Fruit fly (Drosophila melanogaster): Measurements from ENCODE around the gene CG42460.
"Not testable (repeated sequence)": the region's sequence is repeated elsewhere in the genome, so short reads cannot be mapped to it uniquely, and the experiment has no call there.

CG42460 gene

DNA sequence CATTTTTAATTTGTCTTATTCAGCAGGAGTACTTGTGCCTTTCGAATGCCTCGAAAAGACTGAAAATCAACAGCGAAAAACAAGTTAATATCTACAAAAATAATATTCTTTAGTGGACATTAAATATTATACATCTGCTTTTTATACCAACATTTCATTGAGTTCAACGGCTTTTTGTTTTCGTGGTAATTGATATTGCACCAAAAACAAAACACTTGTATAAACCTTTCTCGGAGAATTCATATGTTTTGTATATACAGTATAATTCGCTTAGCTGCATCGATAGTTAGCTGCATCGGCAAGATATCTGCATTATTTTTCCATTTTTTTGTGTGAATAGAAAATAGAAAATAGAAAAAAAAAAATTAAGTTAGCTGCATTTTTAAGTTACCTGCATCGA lies at the start of gene CG42460:
Gene CG42460, minus strand, starts transcription at position 101 of the 400 bp plus-strand sequence.
- not testable (repeated sequence) for TF ChIP-seq CG17801 (GFP tag; optimal IDR thresholded peaks at IDR 0.05; ENCODE audit: partially characterized antibody)

DNA sequence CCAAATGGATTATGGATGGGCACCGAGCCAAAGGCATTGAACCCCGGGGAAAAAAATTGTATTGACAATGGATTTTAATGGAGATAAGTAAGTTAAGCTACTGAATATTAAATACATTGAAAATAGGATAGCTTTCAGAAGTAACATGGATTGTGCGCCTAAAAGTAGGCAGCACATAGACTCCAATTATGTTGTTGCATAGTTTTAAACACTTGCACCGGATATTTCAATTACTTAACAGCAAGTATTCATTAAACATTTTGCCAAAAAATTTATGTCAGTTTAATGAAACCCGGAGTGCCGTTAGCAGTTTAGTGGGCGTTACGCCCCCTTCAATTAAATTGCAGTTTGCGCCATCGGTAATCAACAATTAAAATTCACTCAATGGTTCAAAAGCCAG lies 49.8 kb upstream of the CG42460 start:
- TF ChIP-seq CG17801 (GFP tag; optimal IDR thresholded peaks at IDR 0.05; ENCODE audit: partially characterized antibody), result no peak

DNA sequence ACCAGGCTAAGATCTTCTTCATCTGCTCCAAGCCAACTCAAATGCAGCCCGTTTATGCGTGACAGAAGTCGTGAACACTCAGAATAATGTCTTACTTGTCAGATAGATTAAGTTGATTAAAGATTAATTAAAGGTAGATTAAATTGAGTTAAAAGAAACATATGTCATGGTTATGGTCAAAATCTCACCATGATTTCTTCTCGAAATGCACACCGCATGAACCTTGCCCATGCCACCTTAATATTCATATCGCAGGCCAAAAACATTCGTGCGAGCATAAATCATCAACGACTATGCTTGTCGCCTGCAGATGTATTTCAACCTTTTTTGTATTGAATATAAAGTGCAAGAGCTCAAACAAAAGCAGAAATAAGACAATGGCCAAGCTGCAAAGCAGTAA lies 48.8 kb upstream of the CG42460 start:
- TF ChIP-seq CG17801 (GFP tag; optimal IDR thresholded peaks at IDR 0.05; ENCODE audit: partially characterized antibody), result no peak

DNA sequence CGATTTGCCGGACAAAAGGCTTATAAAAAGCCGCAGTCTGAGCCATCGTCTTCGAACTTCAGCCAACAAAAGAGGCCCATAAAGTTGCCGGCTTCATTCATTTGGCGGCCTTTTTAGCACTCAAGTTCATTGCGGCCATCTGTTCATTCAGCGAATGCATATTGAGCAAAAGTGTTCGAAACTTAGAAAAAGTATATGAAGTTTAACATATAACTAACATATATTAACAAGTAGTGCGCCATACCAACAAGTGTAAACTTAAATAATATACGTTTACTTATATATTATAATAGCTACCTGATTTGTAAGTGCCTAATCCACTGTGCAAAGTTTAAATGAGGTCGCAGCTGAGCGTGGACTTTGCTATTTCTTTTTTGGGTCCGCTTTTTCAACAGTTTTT lies 48.1 kb upstream of the CG42460 start:
- no peak for TF ChIP-seq CG17801 (GFP tag; optimal IDR thresholded peaks at IDR 0.05; ENCODE audit: partially characterized antibody)

DNA sequence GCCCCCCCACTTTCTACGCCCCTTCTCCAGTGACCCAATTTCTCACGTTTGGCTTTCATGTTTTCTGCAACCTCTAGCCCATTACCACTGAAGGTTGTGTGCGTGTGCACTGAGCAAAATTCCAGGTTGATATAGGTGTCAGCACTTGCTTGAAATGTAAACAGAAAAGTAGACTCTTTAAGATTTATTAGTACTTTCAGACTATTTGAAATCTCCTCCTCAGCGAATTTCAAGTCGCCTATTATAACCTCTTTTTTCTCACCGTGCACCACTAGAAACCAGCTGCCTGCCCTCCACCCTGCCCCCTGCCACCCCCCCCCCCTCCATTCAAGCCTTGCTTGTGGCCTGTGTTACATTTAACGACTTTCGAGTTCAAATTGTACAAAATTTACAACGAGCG lies 46.8 kb upstream of the CG42460 start:
- TF ChIP-seq CG17801 (GFP tag; optimal IDR thresholded peaks at IDR 0.05; ENCODE audit: partially characterized antibody), result no peak

DNA sequence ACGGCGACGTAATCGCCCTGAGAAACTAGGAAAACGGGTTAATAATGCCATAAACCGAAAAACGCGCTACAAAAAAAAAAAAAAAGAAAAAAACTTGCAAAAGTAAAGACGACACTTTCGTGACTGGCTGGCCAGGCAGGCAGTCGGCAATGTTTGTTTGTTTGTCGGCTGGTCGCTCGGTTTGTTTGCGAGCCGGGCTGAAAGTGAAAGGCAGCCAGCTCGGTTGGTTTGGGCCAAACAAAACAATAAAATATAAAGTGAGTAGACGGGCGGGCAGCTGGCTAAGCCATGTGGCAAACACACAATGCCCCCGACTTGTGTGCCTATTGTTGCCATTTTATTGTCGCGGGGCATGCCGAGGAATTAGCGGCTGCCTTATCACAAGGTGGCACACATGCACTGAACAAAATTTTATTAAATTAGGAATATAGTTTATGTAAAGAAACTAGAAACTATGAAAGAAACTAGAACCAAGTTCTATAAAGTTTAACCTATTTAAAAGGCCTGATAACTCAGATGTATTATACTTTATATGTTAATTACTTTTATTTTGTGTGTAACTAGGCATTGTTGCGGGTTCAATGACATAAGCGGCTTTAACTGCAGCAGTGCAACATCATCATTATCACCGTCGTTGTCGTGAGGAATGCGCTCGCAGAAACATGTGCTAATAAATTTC lies 40.3 kb upstream of the CG42460 start:
- TF ChIP-seq CG17801 (GFP tag; optimal IDR thresholded peaks at IDR 0.05; ENCODE audit: partially characterized antibody), result no peak

DNA sequence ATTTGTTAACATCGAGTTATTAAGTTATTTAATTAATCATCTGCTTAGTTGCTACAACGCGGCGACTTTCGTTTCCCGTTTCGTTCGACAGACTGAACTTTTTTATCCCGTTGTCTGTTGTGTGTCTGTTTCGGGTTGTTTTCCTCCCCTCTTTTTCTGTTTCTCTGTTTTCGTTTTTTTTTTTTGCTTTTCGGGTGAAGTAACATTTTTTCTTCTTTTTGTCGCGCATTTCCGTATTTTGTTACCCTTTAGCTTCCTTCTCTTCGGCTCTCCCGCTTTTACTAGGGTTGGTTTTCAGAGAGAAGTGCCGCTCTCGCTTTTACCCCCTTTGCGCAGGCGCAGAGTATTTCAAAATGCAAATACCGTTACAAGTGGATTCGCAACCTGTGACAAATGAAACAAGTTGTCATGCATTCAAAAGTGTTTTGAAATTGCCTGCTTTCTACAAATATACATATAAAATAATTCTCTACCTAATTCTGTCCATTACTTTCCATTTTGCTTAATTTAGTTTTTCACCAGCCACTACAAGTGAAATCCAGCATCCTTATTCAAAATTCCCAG lies 38.5 kb upstream of the CG42460 start, which contains the start of gene Pgant2:
Gene Pgant2, minus strand, starts transcription at position 51 of the 564 bp plus-strand sequence.
- no peak for TF ChIP-seq CG17801 (GFP tag; optimal IDR thresholded peaks at IDR 0.05; ENCODE audit: partially characterized antibody)

DNA sequence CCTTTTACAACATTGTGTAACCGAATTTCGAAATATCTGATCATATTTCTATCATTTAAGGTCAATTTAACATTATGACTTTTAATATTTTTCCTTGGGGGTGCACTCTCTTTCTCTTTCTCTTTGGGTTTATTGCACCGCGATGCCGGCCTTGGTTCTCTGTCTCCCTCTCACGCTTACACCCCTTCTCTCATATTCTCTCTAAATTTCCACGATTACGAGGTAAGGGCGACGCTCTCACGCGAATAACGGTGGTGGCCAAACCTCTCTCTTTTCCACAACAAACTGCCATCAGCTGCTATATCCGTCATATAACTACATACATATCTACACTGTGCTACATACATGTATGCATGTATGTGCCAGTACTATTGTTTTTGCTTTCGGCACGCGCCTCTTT lies 37.7 kb upstream of the CG42460 start:
- no peak for TF ChIP-seq CG17801 (GFP tag; optimal IDR thresholded peaks at IDR 0.05; ENCODE audit: partially characterized antibody)

DNA sequence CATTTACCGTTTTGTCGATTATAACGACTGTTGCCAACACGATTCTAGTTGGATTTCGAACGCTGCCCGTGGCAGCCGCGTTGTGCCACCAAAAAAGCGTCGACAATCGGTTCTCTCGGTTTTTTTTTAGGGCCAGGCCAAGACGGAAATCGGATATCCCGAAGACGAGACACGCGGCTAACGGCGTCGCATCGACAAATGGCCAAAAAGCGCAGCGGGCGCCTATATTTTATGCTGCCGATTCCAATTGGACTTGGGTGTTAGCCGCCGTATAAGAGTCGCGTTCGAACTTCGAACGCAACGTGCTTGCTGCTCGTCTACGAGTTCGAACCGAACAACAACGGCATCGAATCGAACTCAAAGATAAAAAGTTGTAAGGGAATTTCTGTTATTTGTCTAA lies 34.5 kb upstream of the CG42460 start:
- TF ChIP-seq CG17801 (GFP tag; optimal IDR thresholded peaks at IDR 0.05; ENCODE audit: partially characterized antibody), result no peak

DNA sequence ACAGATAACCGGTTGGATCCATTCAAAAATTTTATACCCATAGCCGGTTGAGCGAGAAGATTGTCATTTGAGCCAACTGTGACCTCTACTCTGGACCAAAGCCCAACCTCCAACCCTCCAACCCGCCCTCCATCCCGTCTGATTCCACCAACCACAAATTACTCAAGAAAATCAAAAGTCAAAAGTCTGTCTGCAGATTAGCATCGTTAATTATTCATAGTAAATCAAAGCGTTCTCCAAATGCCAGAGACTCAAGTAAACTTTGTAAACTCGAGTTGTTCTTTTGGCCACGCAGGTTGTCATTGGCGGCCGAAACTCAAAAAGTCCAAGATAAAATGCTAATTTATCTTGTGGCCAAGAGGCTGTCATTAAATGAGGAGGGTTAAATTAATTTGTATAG lies 29.3 kb upstream of the CG42460 start:
- TF ChIP-seq CG17801 (GFP tag; optimal IDR thresholded peaks at IDR 0.05; ENCODE audit: partially characterized antibody), result no peak

DNA sequence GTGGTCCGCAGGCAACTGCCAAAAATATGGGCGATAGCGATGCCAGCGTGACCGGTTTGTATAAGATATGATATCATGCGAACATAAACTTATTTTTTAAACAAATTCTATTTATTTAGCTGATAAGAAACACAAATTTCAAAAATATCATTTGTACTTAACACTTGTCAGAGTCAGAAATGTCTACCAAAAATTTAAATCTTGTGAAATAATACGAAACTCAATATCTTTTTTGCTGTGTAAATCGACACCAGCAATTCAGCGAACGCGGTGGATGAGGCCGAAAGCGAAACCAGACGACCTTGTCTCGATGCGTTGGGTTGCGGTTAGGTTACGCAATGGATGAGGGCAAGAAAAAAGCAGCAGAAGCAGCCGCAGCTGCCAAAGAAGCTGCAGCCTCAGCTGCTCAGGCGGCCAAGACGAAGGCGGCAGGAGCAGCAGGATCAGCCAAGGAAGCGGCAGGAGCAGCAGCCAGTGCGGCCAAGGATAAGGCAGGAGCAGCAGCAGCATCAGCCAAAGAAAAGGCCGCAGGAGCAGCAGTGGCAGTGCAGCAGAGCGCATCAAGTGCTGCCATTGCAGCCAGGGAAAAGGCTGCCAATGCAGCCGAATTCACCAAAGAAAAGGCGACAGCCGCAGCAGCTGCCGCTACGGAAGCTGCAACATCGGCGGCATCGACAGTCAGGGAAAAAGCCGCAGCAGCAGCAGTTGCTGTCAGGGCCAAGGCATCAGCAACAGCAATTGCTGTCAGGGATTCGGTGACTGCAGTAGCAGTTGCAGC lies 28.4 kb upstream of the CG42460 start, which contains the start of gene CG31952:
Gene CG31952, plus strand, starts transcription at position 167 of the 778 bp plus-strand sequence.
- TF ChIP-seq CG17801 (GFP tag; optimal IDR thresholded peaks at IDR 0.05; ENCODE audit: partially characterized antibody), result no peak

DNA sequence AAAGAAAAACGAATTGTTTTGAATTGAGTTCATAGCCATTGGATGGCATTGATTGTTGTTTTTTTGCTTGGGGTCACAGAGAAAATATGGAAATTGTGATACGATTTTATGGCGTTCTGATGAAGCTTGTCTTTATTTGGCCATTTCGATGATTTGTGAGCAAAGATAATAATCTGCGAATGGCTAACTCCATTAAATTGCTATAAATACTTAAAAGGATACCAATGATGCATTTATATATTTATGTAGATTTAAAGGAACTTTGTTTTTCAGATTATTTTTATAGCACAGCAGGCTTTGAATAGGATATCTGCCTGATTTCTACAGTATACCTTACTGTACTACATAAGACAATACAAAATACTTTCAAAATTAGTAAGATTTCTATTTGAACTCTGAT lies 22.0 kb upstream of the CG42460 start, which contains the start of gene CG8840:
Gene CG8840, plus strand, starts transcription at position 301 of the 400 bp plus-strand sequence.
- no peak for TF ChIP-seq CG17801 (GFP tag; optimal IDR thresholded peaks at IDR 0.05; ENCODE audit: partially characterized antibody)

DNA sequence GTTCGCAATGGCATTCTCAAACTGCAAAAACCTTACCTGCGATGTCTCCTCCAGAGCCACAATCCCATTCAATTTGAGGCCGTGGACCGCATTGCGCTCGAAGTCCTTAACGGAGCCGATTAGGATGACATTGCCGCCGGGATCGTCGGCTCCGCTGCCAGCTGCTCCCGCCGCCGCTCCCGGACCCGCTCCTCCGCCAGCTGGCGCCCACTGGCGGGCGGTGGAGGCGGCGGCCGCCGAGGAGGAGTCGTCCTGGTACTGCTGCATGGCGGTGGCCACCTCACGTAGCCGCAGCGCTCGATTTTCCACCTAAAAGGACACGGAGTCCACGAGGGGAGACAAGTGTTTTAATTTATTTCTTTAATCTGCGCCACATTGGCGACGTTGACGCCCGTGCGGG lies 19.4 kb upstream of the CG42460 start:
- no peak for TF ChIP-seq CG17801 (GFP tag; optimal IDR thresholded peaks at IDR 0.05; ENCODE audit: partially characterized antibody)

DNA sequence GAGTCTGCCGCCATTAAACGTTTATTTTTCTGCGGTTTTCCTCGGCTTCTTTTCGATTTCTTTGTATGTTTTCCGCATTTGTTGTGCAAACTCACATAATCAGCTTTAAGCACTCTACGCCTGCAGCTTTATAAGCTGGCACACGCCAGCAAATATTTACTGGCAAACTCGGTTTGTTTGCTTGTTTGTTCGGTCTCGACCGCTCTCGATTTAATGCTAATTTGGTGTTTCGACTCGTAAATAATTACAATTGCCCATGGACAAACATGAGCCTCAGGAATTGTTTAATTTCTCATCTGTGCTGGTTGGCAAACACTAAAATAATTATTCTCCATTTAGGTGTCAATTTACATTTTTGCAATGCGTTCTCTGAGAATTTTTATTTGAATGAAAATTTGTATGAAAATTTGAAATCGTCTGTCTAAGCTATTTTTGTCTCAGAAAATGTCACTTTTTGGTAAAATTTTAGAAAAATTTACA lies 9.3 kb upstream of the CG42460 start, which contains the start of gene CG34175:
Gene CG34175, plus strand, starts transcription at position 430 of the 480 bp plus-strand sequence.
- no peak for TF ChIP-seq CG17801 (GFP tag; optimal IDR thresholded peaks at IDR 0.05; ENCODE audit: partially characterized antibody)

DNA sequence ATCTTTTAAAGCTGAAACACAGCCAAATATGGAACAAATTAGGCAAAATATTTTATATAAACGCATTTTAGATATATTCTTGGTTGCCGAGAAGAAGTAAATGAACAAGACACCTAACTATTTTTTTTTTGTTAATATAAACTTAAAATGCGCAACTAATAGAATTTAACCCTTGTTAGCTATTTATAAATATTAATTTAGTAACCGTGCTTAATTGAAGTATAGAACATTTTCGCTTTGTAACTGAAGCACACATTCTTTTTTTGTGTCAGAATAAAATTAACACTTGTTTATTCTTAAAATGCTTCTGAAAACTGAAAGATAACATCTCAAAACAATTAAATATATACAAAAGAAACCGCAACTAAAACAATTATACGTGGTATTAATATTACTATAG lies 653 bp downstream of the CG42460 start, which contains the start of gene Sfp23F:
Gene Sfp23F, minus strand, starts transcription at position 101 of the 400 bp plus-strand sequence.
- TF ChIP-seq CG17801 (GFP tag; optimal IDR thresholded peaks at IDR 0.05; ENCODE audit: partially characterized antibody), result no peak

Data from ovary, adult (tissue).